Worm (Caenorhabditis elegans) whole organism, dauer: ENCODE data around the gene F38H4.6.
"Not testable (repeated sequence)": the region's sequence is repeated elsewhere in the genome, so short reads cannot be mapped to it uniquely, and the experiment has no call there.

Experiments
- unc-62 ChIP-seq: sonication (generic microtip); optimal IDR thresholded peaks from 2 replicates; lab custom pipeline; 2017; ENCODE audit warnings: missing biosample characterization, missing genetic modification reagents, missing genetic modification characterization

The F38H4.6 gene

DNA sequence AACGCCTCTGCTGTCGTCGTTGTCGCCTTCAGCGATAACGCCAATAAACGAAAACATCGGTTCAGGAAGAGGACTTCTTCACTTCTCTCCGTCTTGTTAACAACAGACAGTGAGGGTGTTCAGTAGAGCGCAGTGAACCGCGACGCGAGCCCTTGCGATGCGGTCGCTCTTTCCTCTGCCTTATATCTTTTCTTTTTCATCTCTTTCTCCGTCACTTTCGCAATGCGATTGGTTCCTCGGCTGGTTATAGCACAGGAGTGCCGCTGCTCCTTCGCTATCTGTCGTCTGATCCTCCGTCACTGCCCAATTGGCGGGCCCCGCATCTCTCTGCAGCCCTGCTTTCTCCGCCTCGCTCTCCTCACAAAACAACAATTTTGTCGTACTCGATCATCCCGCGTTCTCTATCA is 9.5 kb upstream of the F38H4.6 start:
- TF ChIP-seq unc-62 (GFP tag; lab: Kevin White, UChicago), result no peak

DNA sequence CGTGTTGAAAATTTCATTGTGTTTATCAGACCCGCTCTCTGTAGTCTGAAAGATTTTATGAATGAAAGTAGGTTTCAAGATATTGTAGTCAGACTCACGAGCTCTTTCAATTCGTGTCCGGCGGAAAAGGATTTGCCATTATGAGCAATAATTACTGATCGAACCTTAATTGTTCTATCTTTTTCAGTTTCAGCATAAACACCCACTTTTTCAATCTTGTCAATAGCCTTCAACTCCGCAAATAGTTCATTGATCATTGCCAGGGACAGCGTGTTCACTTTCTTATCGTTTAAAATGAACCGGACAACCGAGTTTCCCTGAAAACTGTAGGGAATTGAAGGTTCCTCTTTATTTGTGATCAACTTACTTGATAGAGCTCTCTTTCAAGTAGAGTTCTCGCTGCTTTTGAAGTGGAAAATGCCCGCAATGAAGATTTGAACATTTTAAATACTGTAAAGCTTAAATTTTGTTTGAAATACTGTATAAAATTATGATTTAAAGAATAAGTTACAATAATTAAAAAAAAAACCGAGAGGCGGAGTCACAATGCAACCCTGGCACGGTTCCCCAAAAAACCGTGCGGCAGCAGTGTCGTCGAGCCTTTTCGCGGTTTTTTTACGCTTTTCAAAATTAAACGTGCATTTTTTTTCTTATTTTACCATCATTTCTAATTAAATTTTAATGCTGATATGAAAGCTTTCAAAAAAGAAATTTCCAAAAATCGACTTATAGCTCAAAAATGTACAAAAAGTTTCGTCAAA is 8.4 kb upstream of the F38H4.6 start, which contains the start of gene ech-2:
ech-2 (minus strand) TSS at position 452 of the 761 bp plus-strand sequence.
- TF ChIP-seq unc-62 (GFP tag; lab: Kevin White, UChicago), result no peak

DNA sequence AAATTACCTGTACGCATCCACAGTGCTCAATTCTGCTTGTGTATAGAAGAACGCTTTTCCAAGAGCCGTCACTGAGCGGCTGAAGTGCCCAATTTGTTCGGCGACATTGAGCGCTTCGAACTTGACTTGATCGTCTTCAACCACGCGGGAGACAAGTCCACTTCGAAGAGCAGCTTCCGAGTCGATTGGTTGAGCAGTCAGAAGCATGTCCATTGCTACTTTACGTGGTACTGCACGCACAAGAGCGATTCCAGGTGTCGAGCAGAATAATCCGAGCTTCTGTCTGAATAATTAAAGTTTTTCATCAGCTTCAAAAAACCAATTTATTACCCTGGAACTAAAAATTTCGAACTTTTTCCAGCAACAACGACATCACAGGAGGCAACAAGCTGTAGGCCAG is 7.8 kb upstream of the F38H4.6 start:
- no peak for TF ChIP-seq unc-62 (GFP tag; lab: Kevin White, UChicago)

DNA sequence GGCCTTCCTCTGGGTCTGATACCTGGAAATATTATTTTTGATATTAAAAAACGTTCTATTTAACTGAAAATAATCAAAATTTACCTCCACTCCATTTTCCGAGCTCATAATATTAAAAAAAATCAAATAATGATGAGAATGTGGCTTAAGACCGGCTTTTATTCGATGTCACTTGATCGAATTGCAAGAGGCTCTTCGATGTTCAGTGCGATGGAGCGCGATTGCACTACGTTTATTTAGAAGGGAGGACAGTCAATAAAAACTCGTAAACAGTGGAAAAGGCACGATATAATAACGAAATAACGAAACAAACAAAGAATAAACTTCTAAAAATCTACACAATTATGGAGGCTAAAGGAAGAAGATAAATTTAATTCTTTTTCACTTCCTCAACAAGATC is 7.1 kb upstream of the F38H4.6 start, which contains the start of gene tag-30:
tag-30 (minus strand) TSS at position 383 of the 400 bp plus-strand sequence.
- no peak for TF ChIP-seq unc-62 (GFP tag; lab: Kevin White, UChicago)

DNA sequence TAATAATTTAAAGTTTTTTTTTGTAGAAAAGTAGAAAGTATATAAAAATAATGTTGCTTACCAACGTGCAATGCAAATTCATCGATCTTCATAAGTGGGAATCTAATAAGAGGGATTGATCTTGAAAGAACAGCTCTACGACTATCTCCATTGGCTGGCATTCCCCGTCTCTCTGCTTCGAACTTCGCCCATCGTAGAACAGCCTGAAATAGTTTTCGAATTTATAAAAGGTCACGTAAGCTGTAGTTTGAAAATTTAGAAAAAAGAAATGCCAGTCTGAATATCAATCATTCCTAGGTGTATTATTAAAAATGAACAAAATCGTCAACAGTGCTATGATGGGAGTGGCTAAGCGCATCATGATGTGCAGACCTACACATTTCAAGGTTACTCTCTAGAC is 4.2 kb upstream of the F38H4.6 start, which contains the start of gene F38H4.5:
F38H4.5 (plus strand) TSS at position 301 of the 400 bp plus-strand sequence.
- no peak for TF ChIP-seq unc-62 (GFP tag; lab: Kevin White, UChicago)

DNA sequence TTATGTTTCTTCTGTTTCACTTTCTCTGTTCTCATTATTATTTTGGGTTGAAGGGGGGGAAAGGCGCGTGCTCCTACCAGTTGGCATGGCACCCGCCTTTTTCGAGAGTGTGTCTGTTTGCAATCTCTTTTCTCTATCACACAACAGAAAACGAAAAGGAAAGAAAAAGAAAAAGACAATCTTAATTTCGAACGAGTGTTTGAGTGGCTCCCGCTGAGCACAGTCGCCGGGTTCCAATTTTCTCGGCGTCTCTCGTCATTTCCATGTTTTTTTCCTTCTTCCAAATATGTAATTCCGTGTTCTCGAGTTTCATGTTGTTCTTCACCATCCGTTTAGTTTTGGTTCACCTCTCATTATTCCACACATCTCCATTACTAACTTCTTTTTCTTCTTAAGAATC is 5.5 kb downstream of the F38H4.6 start, which contains the start of gene F38H4.3:
F38H4.3 (plus strand) TSS at position 301 of the 400 bp plus-strand sequence.
- no peak for TF ChIP-seq unc-62 (GFP tag; lab: Kevin White, UChicago)

DNA sequence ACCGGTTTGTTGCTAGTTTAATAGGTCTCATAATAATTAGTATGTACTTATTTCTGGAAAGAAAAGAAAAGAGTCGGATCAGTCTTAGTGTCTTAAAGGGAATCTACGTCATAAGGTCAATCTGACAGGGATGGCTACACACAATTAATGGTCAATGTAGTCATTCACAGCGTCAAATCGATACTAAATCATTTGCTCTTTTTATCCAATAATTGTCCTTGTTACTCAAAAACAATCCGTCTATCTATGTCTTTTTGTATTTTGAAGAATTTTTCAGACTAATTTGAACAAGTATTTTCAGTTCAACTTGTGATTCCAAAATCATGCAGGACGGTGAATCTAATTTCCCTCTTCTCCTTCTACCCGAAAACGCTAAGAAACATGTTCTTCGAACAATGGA is 9.0 kb downstream of the F38H4.6 start, which contains the start of gene fbxb-3:
fbxb-3 (plus strand) TSS at position 301 of the 400 bp plus-strand sequence.
- no peak for TF ChIP-seq unc-62 (GFP tag; lab: Kevin White, UChicago)

DNA sequence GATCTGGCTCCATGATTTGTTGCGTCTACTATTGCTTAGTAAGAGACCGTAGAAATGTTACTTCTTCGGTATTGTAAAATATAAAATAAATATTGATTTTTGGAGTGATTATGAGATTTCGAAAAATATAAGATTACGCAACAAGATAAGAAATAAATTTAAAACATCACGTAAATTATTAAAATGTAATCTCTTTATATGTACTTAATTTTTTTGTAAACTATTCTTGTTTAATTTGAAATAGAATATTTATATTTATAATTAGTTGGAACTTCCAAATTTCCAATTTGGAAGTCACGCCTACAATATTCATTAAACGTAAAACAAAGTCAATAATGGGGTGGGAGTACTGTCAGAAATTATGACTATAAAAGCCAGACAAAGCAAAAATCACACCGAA is 14.2 kb downstream of the F38H4.6 start, which contains the start of gene M117.4:
M117.4 (minus strand) TSS at position 101 of the 400 bp plus-strand sequence.
- no peak for TF ChIP-seq unc-62 (GFP tag; lab: Kevin White, UChicago)

DNA sequence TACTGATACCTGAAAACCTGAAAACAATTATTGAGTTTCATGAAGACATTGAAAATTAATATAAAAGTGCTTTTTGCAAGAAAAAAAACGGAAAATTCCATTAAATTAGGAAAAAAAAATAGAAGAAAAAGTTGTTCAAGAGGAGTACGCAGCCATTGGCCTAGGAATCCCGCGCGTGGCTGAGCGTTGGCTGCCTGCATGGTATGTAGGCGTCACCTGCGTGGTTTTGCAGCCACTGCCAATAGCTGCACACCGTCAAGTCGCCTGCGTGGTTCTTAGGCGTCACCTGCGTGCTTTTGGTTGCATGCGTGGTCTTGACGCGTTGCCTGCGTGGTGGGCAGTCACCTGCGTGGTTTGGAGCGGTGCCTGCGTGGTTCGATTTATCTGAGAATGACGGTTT is 19.7 kb downstream of the F38H4.6 start, which contains the start of gene M117.6:
M117.6 (minus strand) TSS at position 101 of the 400 bp plus-strand sequence.
- TF ChIP-seq unc-62 (GFP tag; lab: Kevin White, UChicago), result not testable (repeated sequence)

DNA sequence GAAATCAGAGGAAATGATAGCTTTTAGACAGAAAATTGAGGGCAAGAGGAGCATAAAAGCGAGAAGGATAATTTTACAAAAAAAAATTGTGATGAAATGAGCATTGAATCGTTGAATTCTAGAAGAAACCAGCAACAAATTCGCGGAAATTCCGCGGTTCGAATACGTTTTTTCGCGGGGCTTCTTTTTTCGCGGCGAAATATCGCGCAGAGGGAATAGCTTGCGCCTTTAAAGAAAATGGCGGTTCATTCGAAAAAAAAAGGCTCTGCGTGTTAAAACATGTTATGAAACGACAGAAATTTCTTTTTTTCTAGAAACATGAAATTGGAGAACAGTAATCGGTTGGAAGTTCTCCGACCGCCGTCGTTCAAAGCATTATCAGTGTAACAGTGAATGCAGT is 25.2 kb downstream of the F38H4.6 start:
- TF ChIP-seq unc-62 (GFP tag; lab: Kevin White, UChicago), result no peak

DNA sequence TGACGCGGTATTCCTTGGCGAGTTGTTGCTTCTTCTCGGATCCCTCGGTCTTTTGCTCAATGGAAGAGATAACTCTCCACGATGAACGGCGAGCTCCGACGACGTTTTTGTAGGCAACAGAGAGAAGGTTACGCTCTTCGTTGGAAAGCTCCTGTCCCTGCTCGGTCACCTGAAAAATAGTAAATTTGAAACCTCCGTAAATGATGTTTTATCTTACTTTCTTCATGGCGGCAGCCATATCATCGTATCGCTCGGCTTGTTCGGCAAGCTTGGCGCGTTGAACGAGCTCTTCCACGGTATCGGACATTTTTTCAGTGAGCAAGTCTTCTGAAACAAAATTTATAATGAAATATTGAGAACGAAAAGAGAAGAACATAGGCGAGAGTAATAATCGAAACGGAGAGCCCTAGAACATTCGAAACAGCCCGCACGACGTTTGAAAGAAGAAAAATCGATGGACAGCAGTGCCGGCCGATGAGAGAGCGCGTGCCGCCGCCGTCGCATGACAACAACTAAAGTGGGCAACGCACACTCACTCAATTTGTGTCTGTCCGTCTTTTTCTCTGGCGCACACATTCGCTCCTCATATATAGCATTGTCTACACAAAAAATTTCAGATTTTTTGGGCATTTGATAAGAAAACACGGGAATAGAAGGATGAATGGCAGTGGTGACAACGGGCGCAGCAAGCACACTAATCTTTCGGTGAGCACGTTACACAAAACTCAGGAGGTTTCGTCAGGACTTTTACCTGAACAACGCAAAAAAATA is 25.9 kb downstream of the F38H4.6 start, which contains the start of the genes par-5 and M117.3:
par-5 (minus strand) TSS at position 334 of the 771 bp plus-strand sequence.
M117.3 (plus strand) TSS at position 616 of the 771 bp plus-strand sequence.
- no peak for TF ChIP-seq unc-62 (GFP tag; lab: Kevin White, UChicago)

DNA sequence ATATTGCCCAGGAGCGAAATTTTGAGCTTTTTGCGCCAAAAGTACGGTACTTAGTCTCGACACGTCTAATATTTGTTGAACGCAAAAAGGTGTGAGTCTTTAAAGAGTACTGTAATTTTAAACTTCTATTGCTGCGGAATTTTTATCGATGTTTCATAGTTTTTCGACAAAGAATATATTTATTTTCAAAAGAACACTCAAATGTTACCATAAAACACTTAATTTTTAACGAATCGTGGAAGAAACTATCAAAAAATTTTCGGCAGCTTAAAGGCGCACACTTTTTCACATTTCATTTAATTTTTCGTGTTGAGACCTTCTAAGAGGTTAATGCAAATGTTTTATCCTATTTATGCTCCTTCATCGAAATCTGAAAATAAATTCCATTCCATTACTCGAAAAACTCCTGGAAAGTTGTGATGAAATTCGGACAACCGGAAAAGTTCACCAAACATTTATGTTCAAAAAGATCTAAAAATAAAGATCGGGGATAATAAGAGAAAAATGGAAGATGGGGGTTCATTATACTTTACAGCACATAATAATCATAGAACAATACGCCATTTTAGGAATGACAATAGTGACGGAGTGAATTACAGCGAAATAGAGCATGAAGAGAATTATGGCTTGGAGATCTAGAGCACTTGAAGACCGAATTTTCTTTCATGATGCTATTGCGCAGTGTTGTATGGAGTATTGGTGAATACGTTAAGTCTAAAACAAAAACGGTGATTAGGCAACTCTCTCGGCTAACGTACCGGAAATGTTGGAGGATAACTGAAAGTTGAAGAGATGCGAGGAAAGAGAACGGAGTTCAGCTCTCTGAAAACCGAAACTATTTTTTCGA is 27.4 kb downstream of the F38H4.6 start:
- TF ChIP-seq unc-62 (GFP tag; lab: Kevin White, UChicago), result no peak

DNA sequence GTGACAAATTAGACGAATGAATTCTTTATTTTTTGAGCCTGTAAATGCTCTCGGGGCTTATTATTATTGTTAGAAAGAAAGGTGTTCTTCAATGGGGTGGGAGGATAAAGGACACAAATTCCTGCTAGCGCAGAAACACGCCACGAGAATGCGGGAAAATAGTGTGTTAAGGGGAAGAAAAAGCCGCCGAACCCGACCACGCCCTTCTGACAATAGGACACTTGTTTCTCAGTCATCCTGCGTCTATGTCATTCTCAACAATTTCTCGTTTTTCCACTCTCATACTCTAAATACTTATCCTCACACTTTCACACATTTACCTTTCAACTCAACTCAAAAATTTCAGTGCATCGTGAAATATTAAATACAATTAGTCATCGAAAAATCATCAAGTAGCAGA is 33.8 kb downstream of the F38H4.6 start, which contains the start of gene M117.1:
M117.1 (plus strand) TSS at position 347 of the 400 bp plus-strand sequence.
- TF ChIP-seq unc-62 (GFP tag; lab: Kevin White, UChicago), result no peak

DNA sequence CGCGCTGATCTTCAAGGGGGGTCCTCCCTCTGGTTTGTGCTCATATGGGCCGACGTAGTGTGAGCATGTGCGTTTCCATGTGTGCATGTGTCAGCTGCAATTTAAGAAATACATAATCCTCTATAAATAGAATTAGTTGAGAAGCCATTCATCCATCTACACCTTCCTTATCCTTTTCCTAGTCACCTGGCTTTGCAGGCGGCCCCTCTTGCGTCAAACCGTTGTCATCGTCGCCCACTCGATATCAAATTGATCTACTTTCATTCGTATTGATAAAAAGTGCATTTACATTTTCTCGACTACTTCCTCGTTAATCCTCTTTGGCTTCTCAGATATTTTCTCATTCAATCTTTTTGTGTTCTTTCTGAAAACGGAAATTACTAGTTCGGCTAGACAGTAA is 35.7 kb downstream of the F38H4.6 start:
- TF ChIP-seq unc-62 (GFP tag; lab: Kevin White, UChicago), result no peak

DNA sequence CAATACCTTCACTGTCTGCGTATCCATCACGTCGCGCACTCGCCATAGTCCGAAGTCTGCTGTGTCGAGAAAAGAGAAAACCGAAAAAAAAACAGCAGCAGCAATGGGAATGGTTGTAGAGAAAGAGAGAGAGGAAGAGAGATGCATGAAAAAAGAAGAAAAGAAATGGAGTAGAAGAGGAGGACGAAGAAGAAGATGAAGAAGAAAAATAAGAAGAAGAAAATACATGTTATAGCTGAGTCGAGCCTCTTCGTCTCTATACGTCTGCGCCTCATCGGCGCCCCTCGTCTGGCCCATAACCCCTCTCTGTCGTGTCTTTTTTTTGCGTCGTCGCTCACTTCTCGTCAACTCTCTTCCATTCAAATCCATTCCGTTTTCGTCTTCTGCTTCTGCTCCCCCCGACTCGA is 38.0 kb downstream of the F38H4.6 start:
- no peak for TF ChIP-seq unc-62 (GFP tag; lab: Kevin White, UChicago)
